Worm (Caenorhabditis elegans) whole organism, L1 larva: ENCODE measurements around the gene clc-23.

ENCODE experiments used
- C04F5.9 ChIP-seq: sonication (generic microtip); optimal IDR thresholded peaks from 2 replicates; lab custom pipeline; 2016; ENCODE audit warnings: missing genetic modification characterization, missing compliant biosample characterization
- C16A3.4 ChIP-seq: fragments of 150-350 bp; optimal IDR thresholded peaks from 2 replicates; lab custom pipeline; 2014; ENCODE audit warnings: missing biosample characterization, missing genetic modification characterization
- C34B4.2 ChIP-seq: sonication (generic microtip); optimal IDR thresholded peaks from 2 replicates; lab custom pipeline; 2017; ENCODE audit warnings: mild to moderate bottlenecking, missing genetic modification characterization, missing compliant biosample characterization
- F16B12.6 ChIP-seq: fragments of 150-350 bp; optimal IDR thresholded peaks from 2 replicates; lab custom pipeline; 2014; ENCODE audit warnings: missing biosample characterization, missing genetic modification characterization
- alr-1 ChIP-seq: fragments of 200-800 bp; sonication (Bioruptor generic); optimal IDR thresholded peaks from 2 replicates; lab custom pipeline; 2018; ENCODE audit warnings: borderline replicate concordance, mild to moderate bottlenecking, missing genetic modification characterization, missing compliant biosample characterization
- aly-2 ChIP-seq: fragments of 150-350 bp; optimal IDR thresholded peaks from 2 replicates; lab custom pipeline; 2014; ENCODE audit warnings: missing biosample characterization, missing genetic modification characterization
- ama-1 ChIP-seq: fragments of 150-350 bp; optimal IDR thresholded peaks from 2 replicates; lab custom pipeline; 2014
- ceh-63 ChIP-seq: fragments of 200-800 bp; sonication (Bioruptor generic); optimal IDR thresholded peaks from 2 replicates; lab custom pipeline; 2018; ENCODE audit warnings: mild to moderate bottlenecking, missing genetic modification characterization, missing compliant biosample characterization
- ceh-90 ChIP-seq: sonication (generic microtip); optimal IDR thresholded peaks from 2 replicates; lab custom pipeline; 2016; ENCODE audit warnings: missing genetic modification characterization, missing compliant biosample characterization
- ces-1 ChIP-seq: fragments of 150-350 bp; optimal IDR thresholded peaks from 2 replicates; lab custom pipeline; 2014; ENCODE audit warnings: missing biosample characterization, missing genetic modification reagents, missing genetic modification characterization
- dpl-1 ChIP-seq, 3 experiments: fragments of 150-350 bp in 2 of 3; sonication (generic microtip) in 1 of 3; optimal IDR thresholded peaks; 2 replicates each; lab custom pipeline; 2014 to 2017; ENCODE audit warnings: missing biosample characterization in 3 of 3, missing genetic modification characterization in 3 of 3, missing genetic modification reagents in 3 of 3
- dsc-1 ChIP-seq: sonication (generic microtip); optimal IDR thresholded peaks from 2 replicates; lab custom pipeline; 2016; ENCODE audit warnings: mild to moderate bottlenecking, missing genetic modification characterization, missing compliant biosample characterization
- efl-1 ChIP-seq, 4 experiments: fragments of 150-350 bp; optimal IDR thresholded peaks in 3 of 4; peaks in 1 of 4; 1 replicate in 1 of 4; 2 replicates in 3 of 4; lab custom pipeline; 2014; ENCODE audit warnings: missing biosample characterization in 2 of 4, missing genetic modification characterization in 2 of 4, missing genetic modification reagents in 2 of 4
- elt-2 ChIP-seq: sonication (generic microtip); optimal IDR thresholded peaks from 2 replicates; lab custom pipeline; 2016; ENCODE audit warnings: missing genetic modification characterization, mild to moderate bottlenecking, inconsistent platforms, missing compliant biosample characterization, missing genetic modification reagents
- ets-5 ChIP-seq: fragments of 200-800 bp; sonication (Bioruptor generic); IDR thresholded peaks from 2 replicates; pipeline ENCODE4 v1.3.6; 2022; ENCODE audit warnings: missing genetic modification characterization, missing compliant biosample characterization
- fkh-10 ChIP-seq: sonication (generic microtip); optimal IDR thresholded peaks from 2 replicates; lab custom pipeline; 2017; ENCODE audit warnings: missing biosample characterization, missing genetic modification reagents, missing genetic modification characterization
- fkh-8 ChIP-seq: sonication (generic microtip); optimal IDR thresholded peaks from 2 replicates; lab custom pipeline; 2016; ENCODE audit warnings: mild to moderate bottlenecking, missing genetic modification characterization, missing compliant biosample characterization
- irx-1 ChIP-seq: sonication (generic microtip); optimal IDR thresholded peaks from 2 replicates; lab custom pipeline; 2016; ENCODE audit warnings: missing genetic modification characterization, missing compliant biosample characterization
- jun-1 ChIP-seq: fragments of 150-350 bp; optimal IDR thresholded peaks from 2 replicates; lab custom pipeline; 2014; ENCODE audit warnings: missing biosample characterization, missing genetic modification reagents, missing genetic modification characterization
- lin-14 ChIP-seq: fragments of 200-800 bp; sonication (Bioruptor generic); optimal IDR thresholded peaks from 2 replicates; lab custom pipeline; 2018; ENCODE audit warnings: mild to moderate bottlenecking, missing genetic modification characterization, moderate library complexity, missing compliant biosample characterization
- lin-35 ChIP-seq, 2 experiments: fragments of 150-350 bp; optimal IDR thresholded peaks; 2 replicates each; lab custom pipeline; 2014; ENCODE audit warnings: missing biosample characterization in 2 of 2, missing genetic modification characterization in 2 of 2, missing genetic modification reagents in 2 of 2
- lsy-2 ChIP-seq, 2 experiments: fragments of 150-350 bp; optimal IDR thresholded peaks; 2 replicates each; lab custom pipeline; 2014; ENCODE audit warnings: missing biosample characterization in 2 of 2, missing genetic modification characterization in 2 of 2
- mdl-1 ChIP-seq, 2 experiments: fragments of 150-350 bp; optimal IDR thresholded peaks; 2 replicates each; lab custom pipeline; 2014 to 2017; ENCODE audit warnings: missing biosample characterization in 2 of 2, missing genetic modification characterization in 2 of 2, inconsistent platforms in 1 of 2
- mep-1 ChIP-seq: fragments of 150-350 bp; optimal IDR thresholded peaks from 2 replicates; lab custom pipeline; 2014; ENCODE audit warnings: missing biosample characterization, missing genetic modification characterization
- nhr-12 ChIP-seq: sonication (generic microtip); optimal IDR thresholded peaks from 2 replicates; lab custom pipeline; 2017; ENCODE audit warnings: missing biosample characterization, missing genetic modification characterization
- nhr-237 ChIP-seq: fragments of 150-350 bp; optimal IDR thresholded peaks from 2 replicates; lab custom pipeline; 2014; ENCODE audit warnings: missing biosample characterization, missing genetic modification characterization
- nhr-28 ChIP-seq: fragments of 150-350 bp; optimal IDR thresholded peaks from 2 replicates; lab custom pipeline; 2014; ENCODE audit warnings: missing biosample characterization, missing genetic modification characterization
- nhr-71 ChIP-seq: sonication (generic microtip); optimal IDR thresholded peaks from 2 replicates; lab custom pipeline; 2016; ENCODE audit warnings: mild to moderate bottlenecking, missing genetic modification characterization, moderate library complexity, missing compliant biosample characterization
- nhr-76 ChIP-seq: sonication (generic microtip); optimal IDR thresholded peaks from 2 replicates; lab custom pipeline; 2017; ENCODE audit warnings: missing biosample characterization, missing genetic modification characterization
- nhr-90 ChIP-seq: sonication (generic microtip); optimal IDR thresholded peaks from 2 replicates; lab custom pipeline; 2016; ENCODE audit warnings: mild to moderate bottlenecking, missing genetic modification characterization, missing compliant biosample characterization; ENCODE audit not compliant: poor library complexity
- skn-1 ChIP-seq: fragments of 150-350 bp; optimal IDR thresholded peaks from 2 replicates; lab custom pipeline; 2014; ENCODE audit warnings: missing biosample characterization, missing genetic modification characterization
- snpc-4 ChIP-seq: fragments of 150-350 bp; optimal IDR thresholded peaks from 2 replicates; lab custom pipeline; 2014; ENCODE audit warnings: missing biosample characterization, missing genetic modification characterization
- snu-23 ChIP-seq: sonication (generic microtip); optimal IDR thresholded peaks from 2 replicates; lab custom pipeline; 2016; ENCODE audit warnings: missing genetic modification characterization, missing compliant biosample characterization
- sox-4 ChIP-seq: sonication (generic microtip); optimal IDR thresholded peaks from 2 replicates; lab custom pipeline; 2016; ENCODE audit warnings: missing genetic modification characterization, missing compliant biosample characterization
- swsn-7 ChIP-seq: sonication (generic microtip); optimal IDR thresholded peaks from 2 replicates; lab custom pipeline; 2016; ENCODE audit warnings: missing genetic modification characterization, missing compliant biosample characterization
- tbx-2 ChIP-seq: sonication (generic microtip); optimal IDR thresholded peaks from 2 replicates; lab custom pipeline; 2016; ENCODE audit warnings: missing genetic modification characterization, missing compliant biosample characterization
- unc-62 ChIP-seq: fragments of 150-350 bp; optimal IDR thresholded peaks from 2 replicates; lab custom pipeline; 2014; ENCODE audit warnings: missing biosample characterization, missing genetic modification reagents, missing genetic modification characterization
- zag-1 ChIP-seq: fragments of 150-350 bp; optimal IDR thresholded peaks from 2 replicates; lab custom pipeline; 2014; ENCODE audit warnings: missing biosample characterization, missing genetic modification characterization
- zip-4 ChIP-seq: fragments of 200-800 bp; sonication (Bioruptor generic); optimal IDR thresholded peaks from 2 replicates; lab custom pipeline; 2018; ENCODE audit warnings: mild to moderate bottlenecking, missing genetic modification characterization, moderate library complexity, missing compliant biosample characterization

The clc-23 gene

DNA sequence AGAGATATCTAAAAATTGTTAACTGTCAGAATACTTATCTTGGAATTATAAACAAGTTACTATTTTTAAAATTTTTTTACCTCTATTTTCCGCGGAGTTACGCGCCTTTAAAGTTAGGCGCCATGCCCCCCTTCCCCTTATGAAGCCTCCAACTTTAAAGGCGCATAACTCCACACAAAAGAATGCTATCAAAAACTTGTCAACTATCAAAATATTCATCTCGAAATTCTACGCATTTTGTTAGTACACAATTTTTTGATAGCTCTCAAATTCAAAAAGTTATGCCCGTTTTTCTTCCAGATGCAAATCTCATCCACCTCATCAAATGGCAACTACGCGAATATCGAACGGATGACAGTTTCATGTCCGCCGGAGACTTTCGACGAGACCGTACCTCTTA lies 37.8 kb upstream of the clc-23 start, which contains the start of gene tbc-10:
Gene tbc-10 (plus strand): TSS at position 301 of the 400 bp plus-strand sequence.
- TF ChIP-seq mep-1 (no peak), swsn-7 (tag; lab: Kevin White, UChicago) (no peak), sox-4 (tag; lab: Kevin White, UChicago) (no peak), aly-2 (tag; lab: Kevin White, UChicago) (no peak), alr-1 (no peak), lin-35 (GFP tag; optimal IDR thresholded peaks at IDR 0.05; lab: Kevin White, UChicago) (no peak), zag-1 (no peak), snu-23 (no peak), skn-1 (tag; lab: Kevin White, UChicago) (no peak), efl-1 (optimal IDR thresholded peaks at IDR 0.05; lab: Kevin White, UChicago) (no peak), efl-1 (GFP tag; optimal IDR thresholded peaks at IDR 0.05 in 1 of 2; lab: Kevin White, UChicago) (no peak), C16A3.4 (no peak), lin-14 (no peak), nhr-71 (tag; lab: Kevin White, UChicago) (no peak), nhr-237 (tag; lab: Kevin White, UChicago) (no peak), elt-2 (tag; lab: Kevin White, UChicago) (no peak), F16B12.6 (tag; lab: Kevin White, UChicago) (no peak), ama-1 (lab: Kevin White, UChicago) (no peak), ceh-63 (GFP tag; lab: Kevin White, UChicago) (no peak)
- TF ChIP-seq, all 84 proteins: peak for 0

DNA sequence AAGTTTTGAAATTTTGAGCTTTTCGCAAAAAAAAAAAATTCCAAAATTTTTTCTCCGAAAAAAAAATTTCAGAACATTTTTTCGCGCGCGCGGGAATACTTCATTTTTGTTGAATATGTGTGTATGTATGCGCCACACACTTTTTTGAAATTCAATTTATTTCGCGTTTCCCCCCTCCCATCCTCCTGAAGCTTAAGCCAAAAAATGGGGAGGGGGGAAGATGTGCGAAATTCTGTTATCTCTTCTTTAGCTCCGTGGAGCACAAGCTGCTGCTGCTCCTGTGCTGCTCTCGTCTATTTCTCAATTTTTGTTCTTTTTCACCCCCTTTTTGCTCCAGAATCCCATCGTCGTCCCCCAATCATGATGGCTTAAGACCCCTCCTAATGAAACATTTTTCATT lies 31.2 kb upstream of the clc-23 start:
- peak; percentile 79 for TF ChIP-seq ces-1
- TF ChIP-seq mdl-1 (tag; optimal IDR thresholded peaks at IDR 0.05; lab: Kevin White, UChicago), result no peak
- peak in 1 of 3 experiments; percentile 5 for TF ChIP-seq dpl-1 (GFP tag; optimal IDR thresholded peaks at IDR 0.05; lab: Kevin White, UChicago)
- peak; percentile 68 for TF ChIP-seq fkh-10
- TF ChIP-seq lin-14, result peak; percentile 72

DNA sequence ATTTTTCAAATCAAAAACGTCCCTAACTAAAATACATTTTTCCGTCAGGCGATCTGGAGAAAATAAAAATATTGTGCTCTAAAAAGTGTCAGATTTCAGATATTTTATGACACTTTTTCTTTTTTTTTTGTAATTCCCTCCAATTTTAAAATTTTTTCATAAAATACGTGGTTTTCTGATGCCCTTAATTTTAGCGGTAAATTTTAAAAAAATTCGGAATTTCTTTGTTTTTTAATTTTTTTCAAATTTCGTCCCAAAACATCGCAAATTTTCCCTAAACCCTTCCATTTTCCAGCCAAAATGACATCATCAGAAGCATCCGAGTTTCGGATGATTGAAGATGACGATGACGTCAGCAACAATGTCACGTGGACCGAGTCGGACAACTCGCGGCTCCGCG lies 29.2 kb upstream of the clc-23 start, which contains the start of gene trp-2:
Gene trp-2 (plus strand): TSS at position 301 of the 400 bp plus-strand sequence.
- TF ChIP-seq tbx-2 (tag; lab: Kevin White, UChicago) (no peak), zag-1 (no peak), nhr-76 (tag; lab: Kevin White, UChicago) (no peak), C34B4.2 (tag; lab: Kevin White, UChicago) (no peak)

DNA sequence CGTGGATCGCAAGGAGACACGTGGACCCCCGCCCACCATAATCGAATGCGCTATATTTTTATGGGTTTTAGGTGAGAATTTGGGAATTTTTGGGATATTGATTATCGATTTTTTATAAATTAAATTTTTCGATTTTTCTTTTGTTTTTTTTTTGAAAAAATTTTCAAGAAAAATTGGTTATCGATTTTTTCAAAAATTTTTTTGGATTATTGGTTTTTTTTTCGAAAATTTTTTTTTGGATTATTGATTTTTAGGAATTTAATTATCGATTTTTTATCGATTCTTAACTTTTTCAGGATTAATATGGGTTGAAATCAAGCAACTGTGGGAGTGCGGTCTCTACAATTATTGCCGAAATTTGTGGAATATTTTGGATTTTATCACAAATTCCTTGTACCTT lies 24.2 kb upstream of the clc-23 start:
- TF ChIP-seq mdl-1 (tag; optimal IDR thresholded peaks at IDR 0.05; lab: Kevin White, UChicago), result no peak
- TF ChIP-seq F16B12.6 (tag; lab: Kevin White, UChicago), result no peak
- TF ChIP-seq C04F5.9, result no peak
- TF ChIP-seq ets-5 (GFP tag; lab: Robert Waterston, UW), result no peak
- no peak for TF ChIP-seq alr-1
- no peak for TF ChIP-seq snpc-4 (tag; lab: Kevin White, UChicago)
- TF ChIP-seq elt-2 (tag; lab: Kevin White, UChicago), result no peak
- TF ChIP-seq nhr-12 (tag; lab: Kevin White, UChicago), result no peak
- TF ChIP-seq jun-1 (tag; lab: Kevin White, UChicago), result no peak
- no peak for TF ChIP-seq ceh-90 (tag; lab: Kevin White, UChicago)

DNA sequence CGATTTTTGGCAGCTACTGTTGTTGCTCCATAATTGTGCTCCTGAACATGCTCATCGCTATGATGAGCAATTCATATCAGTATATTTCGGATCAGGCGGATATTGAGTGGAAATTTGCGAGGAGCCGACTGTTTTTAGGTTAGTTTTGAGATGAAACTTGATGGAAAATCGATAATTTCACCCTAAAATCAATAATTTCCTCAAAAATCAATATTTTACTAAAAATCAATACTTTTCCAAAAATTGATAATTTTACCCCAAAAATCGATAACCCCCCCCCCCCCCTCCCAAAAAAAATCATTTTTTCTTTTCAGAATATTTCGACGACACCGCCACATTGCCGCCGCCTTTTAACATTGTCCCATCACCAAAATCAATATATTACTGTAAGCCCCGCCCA lies 21.9 kb upstream of the clc-23 start:
- no peak for TF ChIP-seq nhr-28 (tag; lab: Kevin White, UChicago)
- no peak for TF ChIP-seq C34B4.2 (tag; lab: Kevin White, UChicago)
- no peak for TF ChIP-seq zip-4
- no peak for TF ChIP-seq fkh-8
- TF ChIP-seq F16B12.6 (tag; lab: Kevin White, UChicago), result no peak
- no peak for TF ChIP-seq irx-1 (tag; lab: Kevin White, UChicago)
- no peak for TF ChIP-seq dsc-1 (tag; lab: Kevin White, UChicago)
- TF ChIP-seq lsy-2 (tag; optimal IDR thresholded peaks at IDR 0.05; lab: Kevin White, UChicago), result no peak
- no peak for TF ChIP-seq aly-2 (tag; lab: Kevin White, UChicago)
- TF ChIP-seq unc-62 (GFP tag; lab: Kevin White, UChicago), result no peak
- TF ChIP-seq nhr-76 (tag; lab: Kevin White, UChicago), result no peak
- no peak for TF ChIP-seq nhr-90 (tag; lab: Kevin White, UChicago)
- TF ChIP-seq ets-5 (GFP tag; lab: Robert Waterston, UW), result no peak
